Fruit fly (Drosophila melanogaster): ENCODE measurements around the gene Uba4.
A peak's percentile ranks its signal among the peaks of the same experiment; 100 is the strongest.

Uba4 gene

dm6 chr2L:8522781-8523180, 5.6 kb downstream of the Uba4 start:
- TF ChIP-seq vri (GFP tag; optimal IDR thresholded peaks at IDR 0.05) (no peak), Hr4 (GFP tag; optimal IDR thresholded peaks at IDR 0.05) (no peak), svp (GFP tag) (peak; percentile 94), CG6276 (GFP tag; optimal IDR thresholded peaks at IDR 0.05) (no peak)

DNA sequence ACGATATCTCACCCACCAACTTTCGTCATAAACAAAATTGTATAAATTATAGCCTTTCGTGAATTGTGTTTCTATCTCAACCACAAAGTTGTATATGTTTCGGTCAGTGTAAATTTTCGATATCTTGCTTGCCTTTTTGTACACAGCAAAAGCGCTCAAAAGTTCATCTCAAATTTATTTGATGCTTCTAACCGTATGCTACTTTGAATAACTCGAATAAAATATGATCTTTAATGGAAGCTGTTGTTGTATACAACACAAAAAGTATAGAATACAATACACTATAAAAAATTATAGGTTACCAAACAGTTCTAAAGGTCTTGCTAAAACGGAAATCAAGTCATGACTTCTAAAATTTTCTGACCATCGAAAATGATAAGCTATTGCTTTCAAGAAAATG, 7.8 kb downstream of the Uba4 start:
- TF ChIP-seq Hr39 (GFP tag; optimal IDR thresholded peaks at IDR 0.05) = no peak
- no peak for TF ChIP-seq dsx (GFP tag; optimal IDR thresholded peaks at IDR 0.05; ENCODE audit: poor library complexity, severe bottlenecking)
- TF ChIP-seq Hr38 (GFP tag; optimal IDR thresholded peaks at IDR 0.05) = no peak
- TF ChIP-seq Blimp-1 (GFP tag; optimal IDR thresholded peaks at IDR 0.05) = no peak
- TF ChIP-seq CG3919 (GFP tag; optimal IDR thresholded peaks at IDR 0.05) = no peak
- TF ChIP-seq pdm3 (GFP tag; optimal IDR thresholded peaks at IDR 0.05) = no peak
- no peak for TF ChIP-seq salr (GFP tag; optimal IDR thresholded peaks at IDR 0.05)
- TF ChIP-seq Smox (GFP tag; optimal IDR thresholded peaks at IDR 0.05) = no peak
- no peak for TF ChIP-seq Sox102F (GFP tag; optimal IDR thresholded peaks at IDR 0.05)
- no peak for TF ChIP-seq CG6808 (GFP tag; optimal IDR thresholded peaks at IDR 0.05)
- no peak for TF ChIP-seq CG6276 (GFP tag; optimal IDR thresholded peaks at IDR 0.05)
- no peak for TF ChIP-seq CG1621 (tag; optimal IDR thresholded peaks at IDR 0.05)

- TF ChIP-seq dac (GFP tag; optimal IDR thresholded peaks at IDR 0.05) = no peak
- TF ChIP-seq CG1621 (tag; optimal IDR thresholded peaks at IDR 0.05) = peak; percentile 20
- TF ChIP-seq achi (GFP tag; optimal IDR thresholded peaks at IDR 0.05) = peak; percentile 18
- peak; percentile 20 for TF ChIP-seq CG31627 (GFP tag; optimal IDR thresholded peaks at IDR 0.05)
- TF ChIP-seq Eip78C (GFP tag) = peak; percentile 66
- TF ChIP-seq Eip75B (GFP tag; optimal IDR thresholded peaks at IDR 0.05) = peak; percentile 74
- TF ChIP-seq CG10631 (GFP tag; optimal IDR thresholded peaks at IDR 0.05) = peak; percentile 58
- no peak for TF ChIP-seq CG8119 (GFP tag; IDR thresholded peaks at IDR 0.05)
- no peak for TF ChIP-seq CG11294 (GFP tag; IDR thresholded peaks at IDR 0.05)
- TF ChIP-seq CG9139 (GFP tag; optimal IDR thresholded peaks at IDR 0.05) = no peak
- peak; percentile 5 for TF ChIP-seq Ets96B (tag; optimal IDR thresholded peaks at IDR 0.05)
- peak; percentile 3 for TF ChIP-seq Hr39 (GFP tag; optimal IDR thresholded peaks at IDR 0.05)
- TF ChIP-seq CG34406 (GFP tag; optimal IDR thresholded peaks at IDR 0.05) = no peak
- no peak for TF ChIP-seq CG6854 (GFP tag; optimal IDR thresholded peaks at IDR 0.05)
- no peak for TF ChIP-seq CG3919 (GFP tag; optimal IDR thresholded peaks at IDR 0.05)
- TF ChIP-seq CG3032 (tag; optimal IDR thresholded peaks at IDR 0.05) = peak; percentile 36
- peak; percentile 32 for TF ChIP-seq OdsH (GFP tag; optimal IDR thresholded peaks at IDR 0.05)
- 0 out of 2 replicates have a peak, but pooled peaks have one; percentile 18 for TF ChIP-seq CG15336 (GFP tag; IDR thresholded peaks at IDR 0.05)
- no peak for TF ChIP-seq fkh (GFP tag; optimal IDR thresholded peaks at IDR 0.05)
- peak; percentile 39 for TF ChIP-seq acj6 (GFP tag; optimal IDR thresholded peaks at IDR 0.05)
- TF ChIP-seq topi (GFP tag; optimal IDR thresholded peaks at IDR 0.05) = no peak
- peak; percentile 39 for TF ChIP-seq esn (GFP tag; optimal IDR thresholded peaks at IDR 0.05)
- no peak for TF ChIP-seq Sox14 (GFP tag; optimal IDR thresholded peaks at IDR 0.05)
- TF ChIP-seq Hr4 (GFP tag; optimal IDR thresholded peaks at IDR 0.05) = peak; percentile 37
These were observed 11.1 kb downstream of the Uba4 start, which contains the start of the genes lmgA and lmgB for dm6 chr2L:8528318-8528717. lmgA (minus strand) TSS chr2L:8528618. lmgB (minus strand) TSS chr2L:8528618.

dm6 chr2L:8528951-8529430, 11.8 kb downstream of the Uba4 start, which contains the start of gene CG17834:
CG17834 (plus strand) TSS chr2L:8529141.
- TF ChIP-seq CG10669 (GFP tag; optimal IDR thresholded peaks at IDR 0.05) = no peak
- TF ChIP-seq CG3032 (tag; optimal IDR thresholded peaks at IDR 0.05) = no peak
- no peak for TF ChIP-seq CG11294 (GFP tag; IDR thresholded peaks at IDR 0.05)
- peak; percentile 32 for TF ChIP-seq net (GFP tag; optimal IDR thresholded peaks at IDR 0.05)
- peak; percentile 70 for TF ChIP-seq Eip78C (GFP tag)
- TF ChIP-seq Sox102F (GFP tag; optimal IDR thresholded peaks at IDR 0.05) = no peak
- no peak for TF ChIP-seq CG9139 (GFP tag; optimal IDR thresholded peaks at IDR 0.05)
- peak; percentile 86 for TF ChIP-seq svp (GFP tag)
- no peak; the same call in 1 of the 3 replicates for TF ChIP-seq eg (GFP tag; IDR thresholded peaks at IDR 0.05)
- no peak for TF ChIP-seq fd85E (GFP tag; optimal IDR thresholded peaks at IDR 0.05)
- TF ChIP-seq Hr39 (GFP tag; optimal IDR thresholded peaks at IDR 0.05) = no peak
- no peak for TF ChIP-seq Sox14 (GFP tag; optimal IDR thresholded peaks at IDR 0.05)
- peak; percentile 68 for TF ChIP-seq Blimp-1 (GFP tag; optimal IDR thresholded peaks at IDR 0.05)
- peak; percentile 82 for TF ChIP-seq CG6854 (GFP tag; optimal IDR thresholded peaks at IDR 0.05)
- no peak for TF ChIP-seq acj6 (GFP tag; optimal IDR thresholded peaks at IDR 0.05)
- 0 out of 2 replicates have a peak, but pooled peaks have one; percentile 15 for TF ChIP-seq CG15336 (GFP tag; IDR thresholded peaks at IDR 0.05)
- TF ChIP-seq Gug (GFP tag; IDR thresholded peaks at IDR 0.05) = no peak; the same call in 1 of the 2 replicates
- TF ChIP-seq Eip75B (GFP tag; optimal IDR thresholded peaks at IDR 0.05) = no peak
- no peak for TF ChIP-seq pdm3 (GFP tag; optimal IDR thresholded peaks at IDR 0.05)
- peak; percentile 11 for TF ChIP-seq esn (GFP tag; optimal IDR thresholded peaks at IDR 0.05)
- no peak for TF ChIP-seq CG10631 (GFP tag; optimal IDR thresholded peaks at IDR 0.05)
- no peak for TF ChIP-seq salr (GFP tag; optimal IDR thresholded peaks at IDR 0.05)
- TF ChIP-seq CG3919 (GFP tag; optimal IDR thresholded peaks at IDR 0.05) = no peak
- TF ChIP-seq Ets21C (GFP tag; optimal IDR thresholded peaks at IDR 0.05) = no peak
- no peak for TF ChIP-seq CG34406 (GFP tag; optimal IDR thresholded peaks at IDR 0.05)
- TF ChIP-seq vri (GFP tag; optimal IDR thresholded peaks at IDR 0.05) = peak; percentile 16
- TF ChIP-seq spab (GFP tag; optimal IDR thresholded peaks at IDR 0.05) = no peak
- peak; percentile 25 for TF ChIP-seq CG1621 (tag; optimal IDR thresholded peaks at IDR 0.05)
- no peak for TF ChIP-seq lz (GFP tag; optimal IDR thresholded peaks at IDR 0.05)
